Worm (Caenorhabditis elegans) whole organism, early embryonic: ENCODE results near the gene eea-1.

ENCODE experiments used
- F13C5.2 ChIP-seq: sonication (generic microtip); optimal IDR thresholded peaks from 2 replicates; lab custom pipeline; 2017; ENCODE audit warnings: mild to moderate bottlenecking, missing genetic modification characterization, inconsistent platforms, missing compliant biosample characterization
- aly-1 ChIP-seq: sonication (generic microtip); optimal IDR thresholded peaks from 2 replicates; lab custom pipeline; 2016; ENCODE audit warnings: missing genetic modification characterization, missing compliant biosample characterization
- ama-1 ChIP-seq: fragments of 150-350 bp; optimal IDR thresholded peaks from 2 replicates; lab custom pipeline; 2014
- ceh-36 ChIP-seq: sonication (generic microtip); optimal IDR thresholded peaks from 2 replicates; lab custom pipeline; 2016; ENCODE audit warnings: missing genetic modification characterization, inconsistent platforms, missing compliant biosample characterization
- ets-7 ChIP-seq: sonication (generic microtip); optimal IDR thresholded peaks from 2 replicates; lab custom pipeline; 2016; ENCODE audit warnings: missing genotype, missing genetic modification characterization, missing compliant biosample characterization
- flt-1 ChIP-seq: fragments of 200-800 bp; sonication (Bioruptor generic); IDR thresholded peaks from 2 replicates; pipeline ENCODE4 v1.3.6; 2022; ENCODE audit warnings: missing genetic modification characterization, missing compliant biosample characterization
- hnd-1 ChIP-seq: sonication (generic microtip); optimal IDR thresholded peaks from 2 replicates; lab custom pipeline; 2016; ENCODE audit warnings: missing genetic modification characterization, missing compliant biosample characterization
- pes-1 ChIP-seq: fragments of 200-800 bp; sonication (Bioruptor generic); IDR thresholded peaks from 2 replicates; pipeline ENCODE4 v1.3.6; 2022; ENCODE audit warnings: missing genetic modification reagents, missing genetic modification characterization, missing compliant biosample characterization
- tbx-11 ChIP-seq: fragments of 200-800 bp; sonication (Bioruptor generic); IDR thresholded peaks from 2 replicates; pipeline ENCODE4 v1.3.6; 2022; ENCODE audit warnings: missing genetic modification characterization, missing compliant biosample characterization
- tbx-37 ChIP-seq: fragments of 200-800 bp; sonication (Bioruptor generic); conservative IDR thresholded peaks from 2 replicates; pipeline ENCODE4 v1.3.6; 2022; ENCODE audit warnings: missing genetic modification reagents, missing genetic modification characterization, missing compliant biosample characterization
- tra-4 ChIP-seq: sonication (generic microtip); optimal IDR thresholded peaks from 2 replicates; lab custom pipeline; 2017; ENCODE audit warnings: missing genetic modification characterization, missing compliant biosample characterization

DNA sequence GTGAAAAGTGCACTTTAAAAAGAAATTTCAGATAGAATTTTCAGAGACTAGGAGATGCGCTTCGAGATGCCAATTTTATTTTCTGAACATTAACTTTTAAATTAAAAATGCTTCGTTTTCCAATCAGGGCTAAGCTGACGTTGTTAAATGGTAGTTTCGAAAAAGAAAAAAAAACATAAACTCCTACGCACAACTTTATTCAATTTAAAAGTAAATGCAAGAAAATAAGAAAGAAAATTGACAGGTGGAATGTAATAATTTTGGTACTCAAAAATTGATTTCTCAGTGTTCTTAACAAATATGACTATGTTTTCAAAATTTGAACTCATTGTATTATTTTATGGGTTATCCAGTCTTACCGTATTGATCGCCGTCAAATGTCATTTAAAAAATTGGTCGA lies 43.8 kb downstream of the eea-1 start, which contains the start of gene lurp-2:
- TF ChIP-seq ama-1 (lab: Kevin White, UChicago) = no peak
- TF ChIP-seq tra-4 (tag; lab: Kevin White, UChicago) = no peak
- TF ChIP-seq pes-1 (GFP tag; lab: Robert Waterston, UW) = no peak
- TF ChIP-seq F13C5.2 (tag; lab: Kevin White, UChicago) = no peak
- TF ChIP-seq hnd-1 (tag; lab: Kevin White, UChicago) = no peak
- no peak for TF ChIP-seq ets-7 (tag; lab: Kevin White, UChicago)
- no peak for TF ChIP-seq tbx-37 (GFP tag; lab: Robert Waterston, UW)
- TF ChIP-seq tbx-11 (GFP tag; lab: Robert Waterston, UW) = no peak
- TF ChIP-seq flt-1 (GFP tag; lab: Robert Waterston, UW) = no peak
- no peak for TF ChIP-seq ceh-36 (tag; lab: Kevin White, UChicago)
- TF ChIP-seq aly-1 (tag; lab: Kevin White, UChicago) = no peak
